Fruit fly (Drosophila melanogaster): ENCODE data around the gene CG33170.

CG33170 gene

DNA sequence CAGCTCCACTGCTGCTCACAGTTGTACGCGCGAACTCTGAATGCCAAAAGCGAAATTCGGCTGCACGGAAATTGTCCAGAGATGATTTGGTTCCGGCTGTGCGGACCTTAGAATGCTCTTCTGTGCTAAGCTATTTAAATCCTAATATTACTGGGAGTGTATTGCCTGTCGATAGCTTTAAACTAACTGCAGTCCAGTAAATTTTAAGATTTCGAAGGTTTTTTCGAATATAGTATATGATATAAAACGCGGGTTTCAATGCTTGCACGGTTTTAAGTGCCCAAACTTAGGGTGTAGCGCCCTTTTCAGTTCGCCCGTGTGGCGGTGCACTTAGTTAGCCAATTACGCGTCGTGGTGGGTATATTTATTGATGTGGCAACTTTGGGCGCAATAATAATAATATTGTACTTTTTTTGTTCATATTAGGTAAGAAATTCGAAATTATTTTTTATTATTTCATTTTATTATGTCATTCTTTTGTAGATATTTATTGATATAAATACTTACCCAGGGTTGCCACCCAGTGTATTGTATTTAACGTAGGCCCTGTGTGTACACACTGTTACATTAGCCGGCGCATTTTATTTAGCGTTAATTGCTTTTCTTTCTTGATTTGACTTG is 14.4 kb downstream of the CG33170 start, which contains the start of the genes Chro and Ssl1 (continued):
- TF ChIP-seq nmo (GFP tag; optimal IDR thresholded peaks at IDR 0.05): peak; percentile 100
- peak; percentile 100 for TF ChIP-seq Chrac-16 (GFP tag; optimal IDR thresholded peaks at IDR 0.05)
- peak; percentile 100 for TF ChIP-seq CG12391 (tag; optimal IDR thresholded peaks at IDR 0.05)
- TF ChIP-seq CG12659 (GFP tag; optimal IDR thresholded peaks at IDR 0.05): peak; percentile 100
- peak; percentile 100 for TF ChIP-seq CG12942 (GFP tag; optimal IDR thresholded peaks at IDR 0.05)
- TF ChIP-seq pfk (GFP tag; optimal IDR thresholded peaks at IDR 0.05): peak; percentile 74
- peak; percentile 44; the same call in 1 of the 3 replicates for TF ChIP-seq CG16813 (GFP tag; IDR thresholded peaks at IDR 0.05; ENCODE audit: partially characterized antibody)
- peak in 1 of 3 experiments; percentile 100 for TF ChIP-seq lola (GFP tag; optimal IDR thresholded peaks at IDR 0.05)
- TF ChIP-seq MTF-1 (GFP tag; optimal IDR thresholded peaks at IDR 0.05; ENCODE audit: borderline replicate concordance): peak; percentile 99
- TF ChIP-seq Lhr (GFP tag; optimal IDR thresholded peaks at IDR 0.05): peak; percentile 100
- peak; percentile 97 for TF ChIP-seq grn (GFP tag; optimal IDR thresholded peaks at IDR 0.05)
- TF ChIP-seq jumu (GFP tag; optimal IDR thresholded peaks at IDR 0.05): peak; percentile 100
- peak; percentile 100 for TF ChIP-seq C15 (GFP tag; IDR thresholded peaks at IDR 0.05)
- peak; percentile 100 for TF ChIP-seq CG17361 (GFP tag; IDR thresholded peaks at IDR 0.05)
- peak; percentile 98 for TF ChIP-seq sd (tag; optimal IDR thresholded peaks at IDR 0.05)
- peak; percentile 100 for TF ChIP-seq Camta (GFP tag; optimal IDR thresholded peaks at IDR 0.05)
- peak; percentile 99 for TF ChIP-seq Fer2 (tag; optimal IDR thresholded peaks at IDR 0.05)
- TF ChIP-seq CG10366 (GFP tag; IDR thresholded peaks at IDR 0.05): peak; percentile 100
- TF ChIP-seq CG10462 (GFP tag; optimal IDR thresholded peaks at IDR 0.05): peak; percentile 100
- peak; percentile 100 for TF ChIP-seq BtbVII (GFP tag; optimal IDR thresholded peaks at IDR 0.05)
- no peak for TF ChIP-seq mld (GFP tag; IDR thresholded peaks at IDR 0.05; ENCODE audit: partially characterized antibody)
- TF ChIP-seq CG14441 (GFP tag; IDR thresholded peaks at IDR 0.05): peak; percentile 100
- peak; percentile 100 for TF ChIP-seq Oli (tag; optimal IDR thresholded peaks at IDR 0.05)
- peak; percentile 100 for TF ChIP-seq tx (GFP tag; optimal IDR thresholded peaks at IDR 0.05)
- TF ChIP-seq CoRest (tag; optimal IDR thresholded peaks at IDR 0.05): peak; percentile 100
- TF ChIP-seq sqz (GFP tag; optimal IDR thresholded peaks at IDR 0.05): peak; percentile 99
- no peak for TF ChIP-seq nerfin-2 (GFP tag; IDR thresholded peaks at IDR 0.05; ENCODE audit: partially characterized antibody)
- peak; percentile 99 for TF ChIP-seq Neu2 (GFP tag; optimal IDR thresholded peaks at IDR 0.05; ENCODE audit: borderline replicate concordance)
- TF ChIP-seq NFAT (GFP tag; IDR thresholded peaks at IDR 0.05): peak; percentile 99
- TF ChIP-seq ssp (GFP tag; IDR thresholded peaks at IDR 0.05): peak; percentile 98
- TF ChIP-seq Eip74EF (GFP tag; optimal IDR thresholded peaks at IDR 0.05): peak in 1 of 2 experiments; percentile 100
- TF ChIP-seq CG10543 (GFP tag; optimal IDR thresholded peaks at IDR 0.05): peak; percentile 99
- peak; percentile 100 for TF ChIP-seq eyg (GFP tag; optimal IDR thresholded peaks at IDR 0.05)
- TF ChIP-seq CG4730 (GFP tag; IDR thresholded peaks at IDR 0.05): peak; percentile 100
- peak; percentile 100 for TF ChIP-seq CG7372 (GFP tag; IDR thresholded peaks at IDR 0.05)
- TF ChIP-seq hbn (GFP tag; IDR thresholded peaks at IDR 0.05; ENCODE audit: partially characterized antibody): no peak
- peak; percentile 39; the same call in 1 of the 2 replicates for TF ChIP-seq sna (GFP tag; IDR thresholded peaks at IDR 0.05; ENCODE audit: partially characterized antibody)
- TF ChIP-seq Bdp1 (GFP tag; optimal IDR thresholded peaks at IDR 0.05): peak; percentile 97
- TF ChIP-seq zf30C (GFP tag; optimal IDR thresholded peaks at IDR 0.05): peak; percentile 58
- TF ChIP-seq Abd-B (GFP tag; optimal IDR thresholded peaks at IDR 0.05): peak; percentile 100
- TF ChIP-seq Dll (GFP tag; IDR thresholded peaks at IDR 0.05; ENCODE audit: partially characterized antibody): no peak; the same call in 3 of the 4 replicates
- peak; percentile 100 for TF ChIP-seq chm (GFP tag; IDR thresholded peaks at IDR 0.05)
- TF ChIP-seq Hr51 (GFP tag; optimal IDR thresholded peaks at IDR 0.05): peak; percentile 100
- TF ChIP-seq Opbp (GFP tag; IDR thresholded peaks at IDR 0.05; ENCODE audit: partially characterized antibody): peak; percentile 56; the same call in 1 of the 3 replicates
- TF ChIP-seq cad (GFP tag; optimal IDR thresholded peaks at IDR 0.05): no peak
- TF ChIP-seq CG12219 (GFP tag; optimal IDR thresholded peaks at IDR 0.05): peak; percentile 100
- peak; percentile 99 for TF ChIP-seq D19A (tag; optimal IDR thresholded peaks at IDR 0.05)

Measured in whole organism, embryonic.